Worm (Caenorhabditis elegans) whole organism, midembryonic: ENCODE measurements around the gene str-141.
A peak's percentile ranks its signal among the peaks of the same experiment; 100 is the strongest.

ENCODE experiments used
- T22C8.4 ChIP-seq: fragments of 200-800 bp; sonication (Bioruptor generic); IDR thresholded peaks from 2 replicates; pipeline ENCODE4 v1.3.6; 2022; ENCODE audit warnings: missing genetic modification characterization, missing compliant biosample characterization
- cog-1 ChIP-seq: sonication (generic microtip); optimal IDR thresholded peaks from 2 replicates; lab custom pipeline; 2016; ENCODE audit warnings: missing genetic modification characterization, missing compliant biosample characterization
- flt-1 ChIP-seq: fragments of 200-800 bp; sonication (Bioruptor generic); IDR thresholded peaks from 2 replicates; pipeline ENCODE4 v1.3.6; 2022; ENCODE audit warnings: missing genetic modification characterization, missing compliant biosample characterization
- klf-2 ChIP-seq: fragments of 200-800 bp; sonication (Bioruptor generic); conservative IDR thresholded peaks from 2 replicates; pipeline ENCODE4 v1.3.6; 2022; ENCODE audit warnings: missing genetic modification reagents, missing genetic modification characterization, missing compliant biosample characterization
- med-1 ChIP-seq: sonication (generic microtip); optimal IDR thresholded peaks from 2 replicates; lab custom pipeline; 2017; ENCODE audit warnings: missing genetic modification characterization, mild to moderate bottlenecking, missing compliant biosample characterization, antibody characterized with exemption, missing genetic modification reagents; ENCODE audit not compliant: insufficient read depth
- ref-1 ChIP-seq: fragments of 200-800 bp; sonication (Bioruptor generic); conservative IDR thresholded peaks from 2 replicates; pipeline ENCODE4 v1.3.6; 2022; ENCODE audit warnings: missing genetic modification reagents, missing genetic modification characterization, missing compliant biosample characterization
- tab-1 ChIP-seq: fragments of 200-800 bp; sonication (Bioruptor generic); IDR thresholded peaks from 2 replicates; pipeline ENCODE4 v1.3.6; 2022; ENCODE audit warnings: missing genetic modification characterization, missing compliant biosample characterization
- ztf-23 ChIP-seq: fragments of 200-800 bp; sonication (Bioruptor generic); IDR thresholded peaks from 2 replicates; pipeline ENCODE4 v1.3.6; 2022; ENCODE audit warnings: missing genetic modification reagents, missing genetic modification characterization, missing compliant biosample characterization
- ztf-29 ChIP-seq: fragments of 200-800 bp; sonication (Bioruptor generic); IDR thresholded peaks from 2 replicates; pipeline ENCODE4 v1.3.6; 2022; ENCODE audit warnings: missing genetic modification reagents, missing genetic modification characterization, missing compliant biosample characterization

str-141 gene

DNA sequence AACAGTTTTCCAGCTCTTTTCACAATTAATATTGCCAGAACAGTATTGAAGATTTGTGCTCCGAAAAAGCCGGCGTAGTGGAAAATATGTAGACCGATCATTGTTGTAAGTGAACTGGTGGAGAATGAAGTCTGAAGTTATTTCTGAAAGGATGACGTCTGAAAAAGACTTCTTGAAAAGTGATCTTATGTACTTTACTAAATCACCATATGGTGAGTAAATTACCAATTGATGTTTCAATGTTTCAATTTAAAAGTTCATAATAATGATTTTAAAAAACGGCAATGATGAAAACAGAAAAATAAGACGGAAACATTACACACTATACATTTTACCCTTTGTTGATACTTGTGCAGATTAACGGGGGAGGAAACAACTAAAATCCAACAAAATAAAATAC is at the start of gene str-141:
TSS of gene str-141 (minus strand) at position 101 of the 400 bp plus-strand sequence.
- TF ChIP-seq tab-1 (GFP tag; lab: Robert Waterston, UW) (no peak), klf-2 (GFP tag; lab: Robert Waterston, UW) (no peak), flt-1 (GFP tag; lab: Robert Waterston, UW) (no peak), T22C8.4 (GFP tag; lab: Robert Waterston, UW) (no peak), ref-1 (GFP tag; lab: Robert Waterston, UW) (no peak), cog-1 (no peak), ztf-29 (GFP tag; lab: Robert Waterston, UW) (no peak), med-1 (no peak), ztf-23 (no peak)

DNA sequence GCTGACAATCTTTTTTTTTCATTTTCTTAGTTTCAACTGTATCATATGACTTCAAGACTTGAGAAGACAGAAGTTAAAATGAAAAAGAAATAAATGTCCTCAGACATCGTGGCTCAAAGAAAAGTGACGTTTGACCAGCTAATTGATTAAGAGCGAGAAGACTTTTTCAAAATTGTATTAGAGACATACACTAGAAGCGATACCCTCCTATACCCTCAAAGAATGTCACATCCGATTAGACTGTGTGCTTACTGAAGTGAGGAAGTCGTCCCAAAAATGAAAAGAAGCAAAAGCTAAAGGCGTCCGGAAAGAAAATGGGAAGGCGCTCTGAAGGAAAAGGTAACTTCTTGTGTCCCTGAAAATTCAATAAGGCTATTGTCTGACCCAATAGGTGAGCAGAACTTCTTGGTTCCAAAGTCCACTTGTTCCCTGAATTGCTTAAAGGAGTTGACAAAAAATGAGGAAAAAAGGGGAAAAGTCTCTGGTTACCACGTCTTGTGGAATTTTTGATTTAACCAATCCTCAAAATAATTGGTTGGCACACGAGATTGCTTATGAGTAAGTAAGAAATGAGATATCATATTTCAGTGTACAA is 48.8 kb upstream of the str-141 start:
- no peak for TF ChIP-seq T22C8.4 (GFP tag; lab: Robert Waterston, UW)
- TF ChIP-seq cog-1, result no peak
- TF ChIP-seq med-1, result no peak
- no peak for TF ChIP-seq ref-1 (GFP tag; lab: Robert Waterston, UW)
- no peak for TF ChIP-seq flt-1 (GFP tag; lab: Robert Waterston, UW)
- TF ChIP-seq tab-1 (GFP tag; lab: Robert Waterston, UW), result no peak
- TF ChIP-seq klf-2 (GFP tag; lab: Robert Waterston, UW), result no peak

DNA sequence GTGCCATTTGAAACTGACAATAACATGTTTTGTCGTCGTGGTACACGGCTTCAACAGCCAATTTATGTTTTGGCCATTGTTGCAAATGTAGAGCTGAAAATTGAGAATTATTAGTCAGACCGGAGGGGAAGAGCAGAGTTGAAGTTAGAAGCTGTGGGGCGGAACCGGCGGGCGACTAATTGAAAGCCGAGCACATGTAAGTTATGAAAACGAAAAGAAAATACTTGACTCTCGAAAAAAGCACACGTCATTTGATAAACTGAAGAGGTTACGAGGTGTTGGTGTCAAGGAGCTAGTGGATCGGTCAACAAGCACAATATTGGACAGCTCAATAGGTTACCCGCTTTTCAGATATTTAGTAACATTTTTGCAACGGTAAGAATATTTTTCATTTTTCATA is 42.5 kb upstream of the str-141 start, which contains the start of gene dop-5:
TSS of gene dop-5 (minus strand) at position 101 of the 400 bp plus-strand sequence.
- TF ChIP-seq ztf-23 (no peak), flt-1 (GFP tag; lab: Robert Waterston, UW) (no peak), tab-1 (GFP tag; lab: Robert Waterston, UW) (no peak), klf-2 (GFP tag; lab: Robert Waterston, UW) (no peak), cog-1 (no peak), med-1 (no peak), T22C8.4 (GFP tag; lab: Robert Waterston, UW) (no peak), ztf-29 (GFP tag; lab: Robert Waterston, UW) (no peak), ref-1 (GFP tag; lab: Robert Waterston, UW) (no peak)

DNA sequence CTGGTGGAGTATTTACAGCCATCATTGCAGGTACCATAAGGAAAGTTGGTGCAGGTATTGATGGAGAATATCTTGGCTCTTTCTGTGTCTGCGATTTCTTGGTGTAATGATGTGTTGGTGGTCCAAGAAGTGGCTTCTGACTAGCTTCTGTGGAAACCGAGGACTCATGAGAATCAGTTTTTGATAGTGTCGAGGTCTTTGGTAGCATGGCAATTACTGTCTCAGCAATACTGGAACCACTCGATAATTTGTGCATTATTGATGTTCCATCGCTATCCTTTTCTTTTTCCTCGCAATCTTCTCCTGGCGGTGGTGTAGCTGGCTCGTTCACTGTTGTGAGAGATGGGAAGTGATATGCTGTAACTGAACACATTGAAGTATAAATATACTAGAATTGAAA is 40.0 kb upstream of the str-141 start:
- TF ChIP-seq klf-2 (GFP tag; lab: Robert Waterston, UW), result no peak
- no peak for TF ChIP-seq med-1
- TF ChIP-seq flt-1 (GFP tag; lab: Robert Waterston, UW), result no peak
- TF ChIP-seq T22C8.4 (GFP tag; lab: Robert Waterston, UW), result no peak
- no peak for TF ChIP-seq cog-1
- no peak for TF ChIP-seq ztf-29 (GFP tag; lab: Robert Waterston, UW)
- no peak for TF ChIP-seq ztf-23
- TF ChIP-seq ref-1 (GFP tag; lab: Robert Waterston, UW), result no peak
- TF ChIP-seq tab-1 (GFP tag; lab: Robert Waterston, UW), result no peak

DNA sequence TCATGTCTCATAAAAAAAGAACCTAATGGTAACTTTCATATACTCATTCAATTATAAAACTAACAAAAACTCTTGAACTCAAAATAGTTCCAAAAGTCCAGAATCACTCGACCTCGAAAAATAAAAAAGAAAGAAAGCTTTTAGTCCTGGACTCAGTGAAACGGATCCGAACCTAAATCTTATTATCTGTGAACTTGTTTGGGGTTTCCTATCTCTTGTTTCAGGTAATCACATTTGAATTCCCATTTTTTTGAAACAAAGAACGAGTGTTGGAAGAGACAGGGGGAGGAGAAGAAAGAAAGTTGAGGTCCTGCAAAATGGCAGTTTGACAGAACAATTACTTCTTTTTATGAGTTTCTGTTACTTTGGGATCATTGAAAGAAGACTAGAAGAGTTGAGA is 30.6 kb upstream of the str-141 start:
- TF ChIP-seq cog-1 (no peak), tab-1 (GFP tag; lab: Robert Waterston, UW) (no peak), klf-2 (GFP tag; lab: Robert Waterston, UW) (no peak), ref-1 (GFP tag; lab: Robert Waterston, UW) (no peak)

DNA sequence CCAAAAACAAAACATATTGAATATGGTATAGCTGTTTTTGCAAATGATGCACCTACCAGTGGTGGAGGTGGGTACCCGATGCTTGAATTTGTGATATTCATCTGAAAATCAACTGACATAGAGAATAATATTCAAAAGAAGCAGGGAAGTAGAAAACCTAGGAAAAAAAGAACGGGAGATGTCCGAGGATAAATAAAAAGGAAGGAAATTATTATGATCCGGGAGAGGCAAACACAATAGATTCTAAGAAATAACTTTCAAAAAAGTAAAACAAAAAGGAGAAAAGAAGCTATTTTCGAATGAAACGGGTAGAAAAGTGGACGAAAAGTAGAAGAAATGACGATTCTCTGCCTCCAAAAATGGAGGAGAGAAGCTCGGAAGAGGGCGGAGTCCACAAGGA is 29.3 kb upstream of the str-141 start, which contains the start of gene npr-25:
TSS of gene npr-25 (minus strand) at position 101 of the 400 bp plus-strand sequence.
- no peak for TF ChIP-seq tab-1 (GFP tag; lab: Robert Waterston, UW)
- no peak for TF ChIP-seq T22C8.4 (GFP tag; lab: Robert Waterston, UW)
- TF ChIP-seq klf-2 (GFP tag; lab: Robert Waterston, UW), result no peak
- no peak for TF ChIP-seq ref-1 (GFP tag; lab: Robert Waterston, UW)

DNA sequence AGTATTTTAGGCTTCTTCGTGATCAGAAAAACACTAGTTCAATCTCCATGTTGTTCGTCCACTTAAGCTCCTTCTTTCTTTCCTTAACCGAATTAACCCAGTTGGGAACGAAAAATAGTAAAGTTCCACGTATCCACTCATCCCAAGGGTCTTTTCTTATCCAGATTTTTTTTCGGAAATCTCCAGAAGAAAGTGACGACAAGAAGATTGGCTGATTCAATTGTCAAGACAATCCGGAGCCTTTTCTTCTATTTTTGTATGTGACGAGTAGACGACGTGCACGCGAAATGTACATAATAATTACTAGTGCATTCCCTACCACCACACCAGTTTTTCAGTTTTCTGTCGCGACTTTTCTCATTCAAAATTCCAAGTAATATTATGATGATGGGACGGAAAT is 27.6 kb upstream of the str-141 start:
- TF ChIP-seq cog-1, result no peak

DNA sequence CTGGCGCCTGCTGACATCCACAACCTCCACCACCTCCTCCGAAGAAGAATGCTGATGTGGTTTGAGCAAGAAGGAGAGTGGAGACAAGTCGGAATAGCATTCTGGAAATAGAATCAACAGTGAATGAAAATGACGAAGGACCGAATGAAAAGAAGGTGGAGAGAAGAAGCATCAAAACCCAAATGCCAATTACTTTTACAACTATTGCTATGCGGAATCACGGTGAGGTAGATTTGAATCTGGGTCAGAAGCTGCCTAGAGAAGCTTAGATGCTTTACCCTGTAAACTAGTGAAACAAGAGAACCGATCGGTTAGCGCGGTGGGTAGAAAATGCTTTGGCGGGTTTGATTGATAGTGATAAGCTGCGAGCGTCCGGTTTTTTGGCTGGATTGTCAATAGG is 23.3 kb upstream of the str-141 start, which contains the start of gene grl-7:
TSS of gene grl-7 (minus strand) at position 101 of the 400 bp plus-strand sequence.
- TF ChIP-seq klf-2 (GFP tag; lab: Robert Waterston, UW) (no peak), ztf-29 (GFP tag; lab: Robert Waterston, UW) (no peak), T22C8.4 (GFP tag; lab: Robert Waterston, UW) (no peak), med-1 (no peak), cog-1 (no peak), ztf-23 (no peak), tab-1 (GFP tag; lab: Robert Waterston, UW) (no peak)

DNA sequence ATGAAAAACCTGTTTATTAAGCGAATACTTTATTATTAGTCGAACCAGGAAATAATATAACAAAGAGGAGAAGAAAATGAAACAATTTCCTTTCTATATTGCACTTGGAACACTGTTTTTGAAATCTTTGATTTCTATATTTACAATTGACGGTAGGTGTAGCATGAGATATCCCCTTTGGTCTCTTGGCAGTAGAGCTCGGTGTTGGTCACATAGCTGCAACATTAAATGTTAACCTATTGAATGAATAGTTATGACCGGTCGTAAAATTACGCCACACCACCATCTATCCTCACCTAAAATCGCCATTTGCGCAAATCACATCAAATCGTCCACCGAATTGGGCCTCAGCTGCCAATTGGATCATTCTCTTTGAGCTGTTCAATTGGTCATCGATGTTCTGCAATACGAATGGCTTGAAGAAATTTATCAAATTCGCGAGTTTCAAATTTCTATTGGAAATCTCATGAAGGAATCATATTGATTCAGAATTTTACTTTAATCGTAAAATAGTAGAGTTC is 21.3 kb upstream of the str-141 start:
- no peak for TF ChIP-seq T22C8.4 (GFP tag; lab: Robert Waterston, UW)
- TF ChIP-seq ztf-29 (GFP tag; lab: Robert Waterston, UW), result no peak
- TF ChIP-seq tab-1 (GFP tag; lab: Robert Waterston, UW), result no peak
- no peak for TF ChIP-seq cog-1
- TF ChIP-seq flt-1 (GFP tag; lab: Robert Waterston, UW), result peak; percentile 53; the same call in 1 of the 2 replicates

DNA sequence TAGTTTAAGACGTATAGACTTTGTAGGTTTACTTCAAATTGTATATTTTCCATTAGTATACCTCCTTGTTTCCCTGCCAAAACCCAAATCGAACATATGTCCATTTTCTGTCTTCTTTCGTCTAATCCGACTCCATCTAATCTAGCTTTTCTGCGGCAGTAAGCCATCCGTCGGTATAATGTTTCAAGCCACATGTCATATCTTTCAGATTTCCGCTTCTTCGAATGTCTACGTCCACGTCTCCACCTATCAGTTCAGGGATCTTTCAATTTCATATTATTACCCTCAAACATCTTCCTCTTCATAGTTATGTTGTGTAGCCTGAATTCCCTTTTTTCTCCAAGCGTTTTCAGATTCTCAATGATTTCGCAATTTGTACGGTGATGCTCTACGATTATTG is 20.5 kb upstream of the str-141 start:
- TF ChIP-seq tab-1 (GFP tag; lab: Robert Waterston, UW) (no peak), ztf-29 (GFP tag; lab: Robert Waterston, UW) (no peak), cog-1 (no peak), ztf-23 (no peak), med-1 (no peak), T22C8.4 (GFP tag; lab: Robert Waterston, UW) (no peak), flt-1 (GFP tag; lab: Robert Waterston, UW) (no peak), klf-2 (GFP tag; lab: Robert Waterston, UW) (no peak), ref-1 (GFP tag; lab: Robert Waterston, UW) (no peak)
